Fruit fly (Drosophila melanogaster) whole organism, embryonic: ENCODE results near the gene Dfd.
A peak's percentile ranks its signal among the peaks of the same experiment; 100 is the strongest.

Source experiments
- Aef1 ChIP-seq: fragments of 200-800 bp; sonication (Bioruptor generic); IDR thresholded peaks from 3 replicates; pipeline ENCODE4 v1.3.6; 2022; ENCODE audit warnings: missing biosample characterization, missing genetic modification characterization
- CG10565 ChIP-seq: fragments of 200-800 bp; sonication (Bioruptor generic); optimal IDR thresholded peaks from 3 replicates; lab custom pipeline; 2016; ENCODE audit warnings: missing biosample characterization, mild to moderate bottlenecking, missing genetic modification characterization
- CG12155 ChIP-seq: fragments of 200-800 bp; sonication (Bioruptor generic); optimal IDR thresholded peaks from 3 replicates; lab custom pipeline; 2016; ENCODE audit warnings: missing biosample characterization, missing genetic modification characterization
- CG12659 ChIP-seq: fragments of 200-800 bp; sonication (Bioruptor generic); optimal IDR thresholded peaks from 3 replicates; lab custom pipeline; 2017; ENCODE audit warnings: mild to moderate bottlenecking, missing biosample characterization, missing genetic modification reagents, missing genetic modification characterization
- CG13287 ChIP-seq: fragments of 200-800 bp; sonication (Bioruptor generic); IDR thresholded peaks from 2 replicates; pipeline ENCODE4 v1.3.6; 2022; ENCODE audit warnings: missing biosample characterization, missing genetic modification characterization; ENCODE audit not compliant: partially characterized antibody
- CG13424 ChIP-seq: fragments of 200-800 bp; sonication (Bioruptor generic); optimal IDR thresholded peaks from 2 replicates; lab custom pipeline; 2019; ENCODE audit warnings: missing biosample characterization, mild to moderate bottlenecking, missing genetic modification characterization, moderate library complexity
- CG14050 ChIP-seq: fragments of 200-800 bp; sonication (Bioruptor generic); IDR thresholded peaks from 3 replicates; pipeline ENCODE4 v1.3.6; 2022; ENCODE audit warnings: missing biosample characterization, missing genetic modification characterization
- CG16863 ChIP-seq: fragments of 200-800 bp; sonication (Bioruptor generic); optimal IDR thresholded peaks from 3 replicates; lab custom pipeline; 2016; ENCODE audit warnings: missing biosample characterization, missing genetic modification characterization
- CG2116 ChIP-seq: fragments of 200-800 bp; sonication (Bioruptor generic); optimal IDR thresholded peaks from 3 replicates; lab custom pipeline; 2018; ENCODE audit warnings: missing biosample characterization, mild to moderate bottlenecking, missing genetic modification characterization
- CG2199 ChIP-seq: fragments of 200-800 bp; sonication (Bioruptor generic); IDR thresholded peaks from 3 replicates; pipeline ENCODE4 v1.3.6; 2022; ENCODE audit warnings: missing biosample characterization, missing genetic modification characterization
- CG2712 ChIP-seq: fragments of 200-800 bp; optimal IDR thresholded peaks from 3 replicates; lab custom pipeline; 2019; ENCODE audit warnings: missing biosample characterization, mild to moderate bottlenecking, missing genetic modification characterization, moderate library complexity
- CG30431 ChIP-seq: fragments of 200-800 bp; sonication (Bioruptor generic); optimal IDR thresholded peaks from 2 replicates; lab custom pipeline; 2017; ENCODE audit warnings: missing biosample characterization, missing genetic modification characterization
- CG31365 ChIP-seq: fragments of 200-800 bp; sonication (Bioruptor generic); optimal IDR thresholded peaks from 2 replicates; lab custom pipeline; 2018; ENCODE audit warnings: missing biosample characterization, mild to moderate bottlenecking, missing genetic modification characterization
- CG32772 ChIP-seq: fragments of 200-800 bp; sonication (Bioruptor generic); IDR thresholded peaks from 2 replicates; pipeline ENCODE4 v1.3.6; 2022; ENCODE audit warnings: missing biosample characterization, missing genetic modification characterization
- CG4282 ChIP-seq: fragments of 200-800 bp; sonication (Bioruptor generic); optimal IDR thresholded peaks from 2 replicates; lab custom pipeline; 2016; ENCODE audit warnings: missing biosample characterization, missing genetic modification characterization
- CG6254 ChIP-seq: fragments of 200-800 bp; sonication (Bioruptor generic); optimal IDR thresholded peaks from 3 replicates; lab custom pipeline; 2017; ENCODE audit warnings: mild to moderate bottlenecking, missing biosample characterization, missing genetic modification reagents, missing genetic modification characterization
- CG6272 ChIP-seq: fragments of 200-800 bp; sonication (Bioruptor generic); IDR thresholded peaks from 2 replicates; pipeline ENCODE4 v1.3.6; 2022; ENCODE audit warnings: missing biosample characterization, missing genetic modification characterization
- CG6813 ChIP-seq: fragments of 200-800 bp; sonication (Bioruptor generic); optimal IDR thresholded peaks from 2 replicates; lab custom pipeline; 2017; ENCODE audit warnings: missing biosample characterization, missing genetic modification characterization, mild to moderate bottlenecking, moderate library complexity, missing genetic modification reagents
- CG8281 ChIP-seq: fragments of 200-800 bp; sonication (Bioruptor generic); optimal IDR thresholded peaks from 2 replicates; lab custom pipeline; 2018; ENCODE audit warnings: missing biosample characterization, mild to moderate bottlenecking, missing genetic modification characterization, moderate library complexity
- CG9932 ChIP-seq: fragments of 200-800 bp; sonication (Bioruptor generic); IDR thresholded peaks from 2 replicates; pipeline ENCODE4 v1.3.6; 2022; ENCODE audit warnings: missing biosample characterization, missing genetic modification characterization
- D19B ChIP-seq: fragments of 200-800 bp; sonication (Bioruptor generic); optimal IDR thresholded peaks from 2 replicates; lab custom pipeline; 2017; ENCODE audit warnings: missing biosample characterization, mild to moderate bottlenecking, missing genetic modification characterization
- Deaf1 ChIP-seq: fragments of 200-800 bp; optimal IDR thresholded peaks from 3 replicates; lab custom pipeline; 2019; ENCODE audit warnings: missing biosample characterization, mild to moderate bottlenecking, missing genetic modification characterization, moderate library complexity
- Dref ChIP-seq: fragments of 200-800 bp; sonication (Bioruptor generic); IDR thresholded peaks from 2 replicates; pipeline ENCODE4 v1.3.6; 2022; ENCODE audit warnings: missing biosample characterization, missing genetic modification characterization
- Elba2 ChIP-seq: fragments of 200-800 bp; sonication (Bioruptor generic); optimal IDR thresholded peaks from 3 replicates; lab custom pipeline; 2016; ENCODE audit warnings: missing biosample characterization, missing genetic modification characterization
- HLH3B ChIP-seq: fragments of 200-800 bp; sonication (Bioruptor generic); IDR thresholded peaks from 2 replicates; pipeline ENCODE4 v1.3.6; 2022; ENCODE audit warnings: missing biosample characterization, missing genetic modification characterization
- HmgD ChIP-seq: fragments of 200-800 bp; sonication (Bioruptor generic); optimal IDR thresholded peaks from 3 replicates; lab custom pipeline; 2016; ENCODE audit warnings: missing biosample characterization, missing genetic modification characterization
- Mad ChIP-seq: fragments of 200-800 bp; sonication (Bioruptor generic); optimal IDR thresholded peaks from 2 replicates; lab custom pipeline; 2016; ENCODE audit warnings: missing biosample characterization, missing genetic modification characterization
- Med ChIP-seq: fragments of 200-800 bp; sonication (Bioruptor generic); peaks from one replicate; lab custom pipeline; 2016; ENCODE audit warnings: missing biosample characterization, missing genetic modification characterization, mild to moderate bottlenecking, inconsistent platforms, moderate library complexity
- Myb ChIP-seq: fragments of 200-800 bp; sonication (Bioruptor generic); optimal IDR thresholded peaks from 2 replicates; lab custom pipeline; 2016; ENCODE audit warnings: missing biosample characterization, missing genetic modification characterization
- Neu2 ChIP-seq: fragments of 200-800 bp; sonication (Bioruptor generic); optimal IDR thresholded peaks from 3 replicates; lab custom pipeline; 2016; ENCODE audit warnings: missing biosample characterization, missing genetic modification characterization, borderline replicate concordance
- PHDP ChIP-seq: fragments of 200-800 bp; sonication (Bioruptor generic); optimal IDR thresholded peaks from 3 replicates; lab custom pipeline; 2018; ENCODE audit warnings: missing biosample characterization, mild to moderate bottlenecking, missing genetic modification characterization, moderate library complexity
- Poxn ChIP-seq: fragments of 200-800 bp; sonication (Bioruptor generic); IDR thresholded peaks from 2 replicates; pipeline ENCODE4 v1.3.6; 2022; ENCODE audit warnings: missing biosample characterization, missing genetic modification characterization
- Ptx1 ChIP-seq: fragments of 200-800 bp; sonication (Bioruptor generic); IDR thresholded peaks from 2 replicates; pipeline ENCODE4 v1.3.6; 2022; ENCODE audit warnings: missing biosample characterization, missing genetic modification characterization
- Tbp ChIP-seq: fragments of >200 bp; optimal IDR thresholded peaks from 2 replicates; lab custom pipeline; 2018; ENCODE audit warnings: missing biosample characterization, missing genetic modification characterization
- bsh ChIP-seq, 2 experiments: fragments of 200-800 bp; sonication (Bioruptor generic); optimal IDR thresholded peaks; 2 replicates each; lab custom pipeline; 2017 to 2018; ENCODE audit warnings: mild to moderate bottlenecking in 2 of 2, missing biosample characterization in 2 of 2, missing genetic modification characterization in 2 of 2, moderate library complexity in 1 of 2
- dm ChIP-seq: fragments of 200-800 bp; sonication (Bioruptor generic); optimal IDR thresholded peaks from 3 replicates; lab custom pipeline; 2016; ENCODE audit warnings: missing biosample characterization, missing genetic modification characterization
- emc ChIP-seq: fragments of 200-800 bp; sonication (Bioruptor generic); optimal IDR thresholded peaks from 2 replicates; lab custom pipeline; 2016; ENCODE audit warnings: missing biosample characterization, missing genetic modification characterization
- exex ChIP-seq: fragments of 200-800 bp; sonication (Bioruptor generic); optimal IDR thresholded peaks from 4 replicates; lab custom pipeline; 2018; ENCODE audit warnings: missing biosample characterization, mild to moderate bottlenecking, missing genetic modification characterization, moderate library complexity
- gem ChIP-seq: fragments of 200-800 bp; sonication (Bioruptor generic); optimal IDR thresholded peaks from 2 replicates; lab custom pipeline; 2019; ENCODE audit warnings: missing biosample characterization, mild to moderate bottlenecking, missing genetic modification characterization, moderate library complexity
- lilli ChIP-seq: fragments of 200-800 bp; sonication (Bioruptor generic); optimal IDR thresholded peaks from 3 replicates; lab custom pipeline; 2016; ENCODE audit warnings: missing biosample characterization, missing genetic modification characterization
- mam ChIP-seq: fragments of 200-800 bp; sonication (Bioruptor generic); optimal IDR thresholded peaks from 3 replicates; lab custom pipeline; 2016; ENCODE audit warnings: missing biosample characterization, missing genetic modification characterization
- nerfin-2 ChIP-seq: fragments of 200-800 bp; sonication (Bioruptor generic); IDR thresholded peaks from 2 replicates; pipeline ENCODE4 v1.3.6; 2022; ENCODE audit warnings: missing biosample characterization, missing genetic modification characterization; ENCODE audit not compliant: partially characterized antibody
- otp ChIP-seq: fragments of 200-800 bp; sonication (Bioruptor generic); IDR thresholded peaks from 3 replicates; pipeline ENCODE4, ENCODE4 v1.3.6; 2022; ENCODE audit warnings: missing biosample characterization, missing genetic modification characterization
- phol ChIP-seq: fragments of 200-800 bp; sonication (Bioruptor generic); optimal IDR thresholded peaks from 3 replicates; lab custom pipeline; 2018; ENCODE audit warnings: missing biosample characterization, mild to moderate bottlenecking, missing genetic modification characterization, moderate library complexity
- prd ChIP-seq, 3 experiments: fragments of >200 bp in 2 of 3; fragments of 200-800 bp in 1 of 3; sonication (Bioruptor generic) in 1 of 3; optimal IDR thresholded peaks in 2 of 3; IDR thresholded peaks in 1 of 3; 2 replicates in 2 of 3; 3 replicates in 1 of 3; pipeline versions ENCODE4 v1.3.6 to Lab custom; 2017 to 2022; ENCODE audit warnings: missing biosample characterization in 1 of 3, missing genetic modification characterization in 1 of 3
- schlank ChIP-seq: fragments of 200-800 bp; sonication (Bioruptor generic); optimal IDR thresholded peaks from 2 replicates; lab custom pipeline; 2018; ENCODE audit warnings: missing biosample characterization, mild to moderate bottlenecking, missing genetic modification characterization
- slou ChIP-seq: fragments of 200-800 bp; sonication (Bioruptor generic); optimal IDR thresholded peaks from 3 replicates; lab custom pipeline; 2016; ENCODE audit warnings: missing biosample characterization, missing genetic modification characterization
- tgo ChIP-seq: fragments of 200-800 bp; sonication (Bioruptor generic); IDR thresholded peaks from 3 replicates; pipeline ENCODE4 v1.3.6; 2022; ENCODE audit warnings: missing biosample characterization, missing genetic modification characterization
- tll ChIP-seq, 2 experiments: fragments of 200-800 bp in 1 of 2; fragments of >200 bp in 1 of 2; sonication (Bioruptor generic) in 1 of 2; optimal IDR thresholded peaks; 2 replicates each; lab custom pipeline; 2017 to 2019; ENCODE audit warnings: missing biosample characterization in 2 of 2, missing genetic modification characterization in 2 of 2, mild to moderate bottlenecking in 1 of 2, moderate library complexity in 1 of 2
- zen2 ChIP-seq: fragments of 200-800 bp; sonication (Bioruptor generic); IDR thresholded peaks from 3 replicates; pipeline ENCODE4 v1.3.6; 2022; ENCODE audit warnings: missing biosample characterization, missing genetic modification characterization; ENCODE audit not compliant: partially characterized antibody

Dfd gene

dm6 chr3R:6759419-6759818, 32.2 kb upstream of the Dfd start, which contains the start of gene bcd (continued):
- TF ChIP-seq tgo (GFP tag; lab: Robert Waterston, UW), result peak; percentile 77
- peak; percentile 89 for TF ChIP-seq HmgD
- no peak for TF ChIP-seq PHDP (tag; lab: Kevin White, UChicago)
- TF ChIP-seq CG4282 (GFP tag; lab: Kevin White, UChicago), result peak; percentile 45
- no peak for TF ChIP-seq tll (GFP tag; optimal IDR thresholded peaks at IDR 0.05; lab: Kevin White, UChicago)
- TF ChIP-seq CG6272 (GFP tag; lab: Robert Waterston, UW), result peak; percentile 58
- TF ChIP-seq D19B (GFP tag; lab: Kevin White, UChicago), result peak; percentile 40
- TF ChIP-seq Aef1, result peak; percentile 74
- TF ChIP-seq CG13287, result peak; percentile 78
- peak; percentile 97 for TF ChIP-seq Med (GFP tag; lab: Kevin White, UChicago)
- peak; percentile 87 for TF ChIP-seq Ptx1 (GFP tag; lab: Robert Waterston, UW)
- TF ChIP-seq CG2712 (tag; lab: Kevin White, UChicago), result peak; percentile 81
- no peak for TF ChIP-seq CG8281 (tag; lab: Kevin White, UChicago)
- TF ChIP-seq Dref, result peak; percentile 36; the same call in 1 of the 2 replicates
- TF ChIP-seq mam (GFP tag; lab: Kevin White, UChicago), result peak; percentile 74
- TF ChIP-seq dm (GFP tag; lab: Kevin White, UChicago), result peak; percentile 44
- peak; percentile 78 for TF ChIP-seq gem (tag; lab: Kevin White, UChicago)
- peak; percentile 83 for TF ChIP-seq otp (GFP tag; lab: Robert Waterston, UW)
- peak; percentile 26 for TF ChIP-seq Deaf1
- TF ChIP-seq CG9932 (GFP tag; lab: Robert Waterston, UW), result peak; percentile 82
- peak; percentile 67 for TF ChIP-seq CG31365 (tag; lab: Kevin White, UChicago)
- TF ChIP-seq CG12155 (GFP tag; lab: Kevin White, UChicago), result peak; percentile 54
- peak; percentile 39; the same call in 1 of the 3 replicates for TF ChIP-seq CG14050
- TF ChIP-seq CG13424, result peak; percentile 60
- peak; percentile 63 for TF ChIP-seq HLH3B (GFP tag; lab: Robert Waterston, UW)
- no peak for TF ChIP-seq Tbp (GFP tag; lab: Kevin White, UChicago)
- TF ChIP-seq prd (optimal IDR thresholded peaks at IDR 0.05; lab: Kevin White, UChicago), result no peak
- peak; percentile 92 for TF ChIP-seq prd (GFP tag; IDR thresholded peaks at IDR 0.05; lab: Robert Waterston, UW)
- TF ChIP-seq CG30431 (GFP tag; lab: Kevin White, UChicago), result peak; percentile 69
- TF ChIP-seq slou (GFP tag; lab: Kevin White, UChicago), result peak; percentile 32
- peak; percentile 36 for TF ChIP-seq emc
- peak in 1 of 2 experiments; percentile 68 for TF ChIP-seq bsh (GFP tag; optimal IDR thresholded peaks at IDR 0.05; lab: Kevin White, UChicago)
- no peak for TF ChIP-seq zen2 (GFP tag; lab: Robert Waterston, UW)
- TF ChIP-seq Myb (GFP tag; lab: Kevin White, UChicago), result peak; percentile 87
- TF ChIP-seq Neu2, result no peak
- TF ChIP-seq CG2199 (GFP tag; lab: Robert Waterston, UW), result peak; percentile 99
- TF ChIP-seq schlank (tag; lab: Kevin White, UChicago), result no peak
- TF ChIP-seq CG32772 (GFP tag; lab: Robert Waterston, UW), result peak; percentile 81
- no peak for TF ChIP-seq exex (tag; lab: Kevin White, UChicago)
- TF ChIP-seq nerfin-2 (GFP tag; lab: Robert Waterston, UW), result no peak
- TF ChIP-seq CG16863 (GFP tag; lab: Kevin White, UChicago), result peak; percentile 75
- peak; percentile 27 for TF ChIP-seq CG6813
- peak; percentile 64 for TF ChIP-seq CG12659 (GFP tag; lab: Kevin White, UChicago)
- TF ChIP-seq CG10565 (GFP tag; lab: Kevin White, UChicago), result no peak
- TF ChIP-seq phol, result peak; percentile 64
- TF ChIP-seq Mad (GFP tag; lab: Kevin White, UChicago), result peak; percentile 70
- peak; percentile 52 for TF ChIP-seq Elba2 (GFP tag; lab: Kevin White, UChicago)
- TF ChIP-seq CG2116 (GFP tag; lab: Kevin White, UChicago), result peak; percentile 52
- TF ChIP-seq lilli (GFP tag; lab: Kevin White, UChicago), result peak; percentile 81
- no peak; the same call in 1 of the 2 replicates for TF ChIP-seq Poxn (GFP tag; lab: Robert Waterston, UW)
- no peak for TF ChIP-seq CG6254 (GFP tag; lab: Kevin White, UChicago)
